Fruit fly (Drosophila melanogaster): Measurements from ENCODE around the gene CG10516.
A peak's percentile ranks its signal among the peaks of the same experiment; 100 is the strongest.

Gene CG10516

dm6 chr3L:16011319-16012210, 43.6 kb downstream of the CG10516 start, which contains the start of gene mib1 (continued):
- peak; percentile 78 for TF ChIP-seq D (optimal IDR thresholded peaks at IDR 0.05)
- TF ChIP-seq D (GFP tag; optimal IDR thresholded peaks at IDR 0.05) = no peak
- peak; percentile 38 for TF ChIP-seq CG9817 (tag; optimal IDR thresholded peaks at IDR 0.05)
- peak; percentile 5 for TF ChIP-seq CG4820 (GFP tag; optimal IDR thresholded peaks at IDR 0.05)
- no peak for TF ChIP-seq toy (GFP tag; IDR thresholded peaks at IDR 0.05)
- TF ChIP-seq CG6683 (GFP tag; optimal IDR thresholded peaks at IDR 0.05) = no peak
- TF ChIP-seq trem (tag; optimal IDR thresholded peaks at IDR 0.05) = peak; percentile 89
- TF ChIP-seq CG12236 (GFP tag; optimal IDR thresholded peaks at IDR 0.05) = no peak
- no peak for TF ChIP-seq CG13775 (GFP tag; optimal IDR thresholded peaks at IDR 0.05)
- TF ChIP-seq croc (GFP tag; conservative IDR thresholded peaks at IDR 0.05) = no peak
- 0 out of 3 replicates have a peak, but pooled peaks have one; percentile 35 for TF ChIP-seq so (GFP tag; IDR thresholded peaks at IDR 0.05)
- no peak for TF ChIP-seq Mad (GFP tag; optimal IDR thresholded peaks at IDR 0.05)
- TF ChIP-seq Pdp1 (GFP tag; optimal IDR thresholded peaks at IDR 0.05) = peak in 1 of 2 experiments; percentile 76
- TF ChIP-seq CG15011 (GFP tag; optimal IDR thresholded peaks at IDR 0.05) = no peak
- peak; percentile 62; the same call in 1 of the 2 replicates for TF ChIP-seq slbo (GFP tag; IDR thresholded peaks at IDR 0.05)
- TF ChIP-seq CG17359 (tag; optimal IDR thresholded peaks at IDR 0.05) = no peak
- TF ChIP-seq Adf1 (GFP tag; IDR thresholded peaks at IDR 0.05) = peak; percentile 38; the same call in 1 of the 2 replicates
- peak in 1 of 3 experiments; percentile 80 for TF ChIP-seq Stat92E (GFP tag; optimal IDR thresholded peaks at IDR 0.05)
- TF ChIP-seq da (GFP tag; optimal IDR thresholded peaks at IDR 0.05) = no peak
- no peak for TF ChIP-seq CG7745 (tag; optimal IDR thresholded peaks at IDR 0.05)
- 0 out of 2 replicates have a peak, but pooled peaks have one; percentile 6 for TF ChIP-seq Awh (GFP tag; IDR thresholded peaks at IDR 0.05)
- TF ChIP-seq wek (GFP tag; optimal IDR thresholded peaks at IDR 0.05) = no peak
- no peak for TF ChIP-seq CG17568 (GFP tag; optimal IDR thresholded peaks at IDR 0.05)
- TF ChIP-seq cad (GFP tag; optimal IDR thresholded peaks at IDR 0.05) = peak; percentile 69
- TF ChIP-seq CG13894 (tag; optimal IDR thresholded peaks at IDR 0.05) = peak; percentile 48
- no peak for TF ChIP-seq pfk (GFP tag; optimal IDR thresholded peaks at IDR 0.05)
- no peak for TF ChIP-seq Hr3 (GFP tag; optimal IDR thresholded peaks at IDR 0.05)
- TF ChIP-seq stwl (tag; optimal IDR thresholded peaks at IDR 0.05) = peak; percentile 99
- TF ChIP-seq hth (optimal IDR thresholded peaks at IDR 0.05) = no peak
- TF ChIP-seq HLH4C (GFP tag; IDR thresholded peaks at IDR 0.05; ENCODE audit: partially characterized antibody) = peak; percentile 84
- peak; percentile 50 for TF ChIP-seq CG13624 (GFP tag; optimal IDR thresholded peaks at IDR 0.05)
- TF ChIP-seq maf-S (GFP tag; optimal IDR thresholded peaks at IDR 0.05) = no peak
- no peak for TF ChIP-seq Optix (GFP tag; IDR thresholded peaks at IDR 0.05)
- TF ChIP-seq Asciz (GFP tag; optimal IDR thresholded peaks at IDR 0.05) = no peak
- peak; percentile 42 for TF ChIP-seq CG10462 (GFP tag; optimal IDR thresholded peaks at IDR 0.05)
- TF ChIP-seq CG17829 (tag; optimal IDR thresholded peaks at IDR 0.05) = peak; percentile 38
- TF ChIP-seq gsb (GFP tag; IDR thresholded peaks at IDR 0.05) = no peak
- no peak for TF ChIP-seq CG10321 (GFP tag; IDR thresholded peaks at IDR 0.05)
- no peak for TF ChIP-seq D19B (GFP tag; optimal IDR thresholded peaks at IDR 0.05)
- no peak for TF ChIP-seq fd102C (GFP tag; optimal IDR thresholded peaks at IDR 0.05)
- peak; percentile 84 for TF ChIP-seq Dll (GFP tag; IDR thresholded peaks at IDR 0.05; ENCODE audit: partially characterized antibody)
- TF ChIP-seq Drgx (GFP tag; IDR thresholded peaks at IDR 0.05) = no peak
- TF ChIP-seq CG3163 (GFP tag; optimal IDR thresholded peaks at IDR 0.05) = peak; percentile 41
- peak; percentile 19 for TF ChIP-seq zf30C (GFP tag; optimal IDR thresholded peaks at IDR 0.05)
- TF ChIP-seq CG4328 (GFP tag; optimal IDR thresholded peaks at IDR 0.05) = peak; percentile 15
- peak; percentile 54 for TF ChIP-seq Dref (GFP tag; IDR thresholded peaks at IDR 0.05)
- TF ChIP-seq tx (GFP tag; optimal IDR thresholded peaks at IDR 0.05) = no peak
- TF ChIP-seq sc (optimal IDR thresholded peaks at IDR 0.05) = no peak
- TF ChIP-seq sc (GFP tag; optimal IDR thresholded peaks at IDR 0.05) = no peak

Measured in whole organism, embryonic.